Worm (Caenorhabditis elegans) whole organism, late embryonic: ENCODE results near the gene dtmk-1.

Experiments
- ama-1 ChIP-seq: fragments of 150-350 bp; optimal IDR thresholded peaks from 2 replicates; lab custom pipeline; 2014
- dve-1 ChIP-seq: sonication (generic microtip); optimal IDR thresholded peaks from 2 replicates; lab custom pipeline; 2017; ENCODE audit warnings: antibody characterized with exemption, mild to moderate bottlenecking, missing genetic modification characterization, missing compliant biosample characterization
- hlh-6 ChIP-seq: sonication (generic microtip); optimal IDR thresholded peaks from 2 replicates; lab custom pipeline; 2016; ENCODE audit warnings: missing genotype, missing genetic modification characterization, missing compliant biosample characterization
- lin-11 ChIP-seq: fragments of 200-800 bp; sonication (Bioruptor generic); optimal IDR thresholded peaks from 2 replicates; lab custom pipeline; 2018; ENCODE audit warnings: mild to moderate bottlenecking, missing genetic modification characterization, missing compliant biosample characterization
- mec-3 ChIP-seq: sonication (generic microtip); optimal IDR thresholded peaks from 2 replicates; lab custom pipeline; 2016; ENCODE audit warnings: borderline replicate concordance, missing genetic modification characterization, missing compliant biosample characterization
- pha-4 ChIP-seq: fragments of 150-350 bp; optimal IDR thresholded peaks from 2 replicates; lab custom pipeline; 2018; ENCODE audit warnings: missing biosample characterization, missing genetic modification reagents, missing genetic modification characterization

DNA sequence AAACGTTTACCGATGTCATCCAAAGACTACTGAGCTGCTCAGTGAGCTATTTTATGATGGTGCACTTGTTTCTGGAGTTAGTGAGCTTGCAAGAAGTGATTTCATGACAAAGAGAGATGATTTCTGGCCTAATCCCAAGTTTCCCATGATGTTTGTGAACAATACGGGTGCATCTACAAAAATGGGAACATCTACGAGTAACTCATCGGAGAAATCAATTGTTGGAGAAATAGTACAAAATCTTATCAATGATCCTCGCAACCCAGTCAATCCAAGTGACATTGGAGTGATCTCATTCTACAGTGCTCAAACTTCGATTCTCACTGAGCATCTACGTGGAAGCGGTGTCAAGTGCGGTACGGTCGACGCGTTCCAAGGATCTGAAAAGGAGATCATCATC, 38.4 kb downstream of the dtmk-1 start:
- no peak for TF ChIP-seq mec-3 (tag; lab: Kevin White, UChicago)
- no peak for TF ChIP-seq pha-4 (tag; lab: Kevin White, UChicago)
- no peak for TF ChIP-seq lin-11 (tag; lab: Kevin White, UChicago)
- no peak for TF ChIP-seq ama-1 (lab: Kevin White, UChicago)
- TF ChIP-seq hlh-6 (tag; lab: Kevin White, UChicago) = no peak
- no peak for TF ChIP-seq dve-1 (tag; lab: Kevin White, UChicago)
